Worm (Caenorhabditis elegans) whole organism, midembryonic: ENCODE measurements around the gene Y111B2A.12.

Experiments
- ref-1 ChIP-seq: fragments of 200-800 bp; sonication (Bioruptor generic); conservative IDR thresholded peaks from 2 replicates; pipeline ENCODE4 v1.3.6; 2022; ENCODE audit warnings: missing genetic modification reagents, missing genetic modification characterization, missing compliant biosample characterization
- tab-1 ChIP-seq: fragments of 200-800 bp; sonication (Bioruptor generic); IDR thresholded peaks from 2 replicates; pipeline ENCODE4 v1.3.6; 2022; ENCODE audit warnings: missing genetic modification characterization, missing compliant biosample characterization
- ztf-23 ChIP-seq: fragments of 200-800 bp; sonication (Bioruptor generic); IDR thresholded peaks from 2 replicates; pipeline ENCODE4 v1.3.6; 2022; ENCODE audit warnings: missing genetic modification reagents, missing genetic modification characterization, missing compliant biosample characterization

ce11 chrIII:12644669-12645068 lies 35.6 kb downstream of the Y111B2A.12 start:
- TF ChIP-seq ztf-23 (GFP tag; lab: Robert Waterston, UW), result no peak
- TF ChIP-seq tab-1 (GFP tag; lab: Robert Waterston, UW), result no peak
- TF ChIP-seq ref-1 (GFP tag; lab: Robert Waterston, UW), result no peak
